Fruit fly (Drosophila melanogaster) S2 (cell line): ENCODE results near the gene NFAT.

Experiments used
- CG8478 ChIP-seq: fragments of >200 bp; optimal IDR thresholded peaks from 2 replicates; lab custom pipeline; 2018
- CTCF ChIP-seq, 2 experiments: fragments of >200 bp; optimal IDR thresholded peaks; 2 replicates each; lab custom pipeline; 2018

DNA sequence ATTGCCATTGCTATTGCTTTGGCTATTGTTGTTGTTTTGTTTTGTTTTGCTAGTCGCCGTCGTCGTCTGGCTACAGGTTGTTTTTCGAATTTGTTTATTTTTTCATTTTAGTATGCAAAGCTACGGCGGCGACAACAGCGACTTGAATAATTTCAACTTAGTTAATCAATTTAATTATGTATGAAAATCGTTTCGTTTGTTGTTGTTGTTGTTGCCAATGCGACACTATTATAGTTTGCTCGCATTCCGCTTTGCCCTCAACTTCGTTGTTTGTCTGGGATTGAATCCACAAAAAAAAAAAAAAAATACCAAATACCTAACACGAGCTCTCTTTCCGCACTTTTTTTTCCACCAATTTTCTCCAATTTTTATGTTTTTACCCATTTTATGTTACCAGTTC is 3.3 kb downstream of the NFAT start:
- TF ChIP-seq CG8478 (lab: Kevin White, UChicago), result no peak
- TF ChIP-seq CTCF (optimal IDR thresholded peaks at IDR 0.05; lab: Kevin White, UChicago), result no peak
